Fruit fly (Drosophila melanogaster) whole organism, prepupa: ENCODE measurements around the gene Cralbp.

Experiments used
- CG10631 ChIP-seq: fragments of 200-800 bp; sonication (Bioruptor generic); optimal IDR thresholded peaks from 2 replicates; lab custom pipeline; 2016; ENCODE audit warnings: missing biosample characterization, missing genetic modification characterization
- CG11294 ChIP-seq: fragments of 200-800 bp; sonication (Bioruptor generic); IDR thresholded peaks from 2 replicates; pipeline ENCODE4 v1.3.6; 2022; ENCODE audit warnings: missing biosample characterization, missing genetic modification characterization
- CG11762 ChIP-seq: fragments of 200-800 bp; sonication (Bioruptor generic); optimal IDR thresholded peaks from 3 replicates; lab custom pipeline; 2016; ENCODE audit warnings: missing biosample characterization, missing genetic modification characterization; ENCODE audit not compliant: insufficient read depth
- CG11902 ChIP-seq: fragments of 200-800 bp; sonication (Bioruptor generic); optimal IDR thresholded peaks from 3 replicates; lab custom pipeline; 2016; ENCODE audit warnings: missing biosample characterization, missing genetic modification characterization
- CG15336 ChIP-seq: fragments of 200-800 bp; sonication (Bioruptor generic); IDR thresholded peaks from 2 replicates; pipeline ENCODE4 v1.3.6; 2022; ENCODE audit warnings: missing biosample characterization, missing genetic modification characterization
- CG16779 ChIP-seq: fragments of 200-800 bp; sonication (Bioruptor generic); optimal IDR thresholded peaks from 3 replicates; lab custom pipeline; 2017; ENCODE audit warnings: missing biosample characterization, mild to moderate bottlenecking, missing genetic modification characterization
- CG3032 ChIP-seq: fragments of 200-800 bp; optimal IDR thresholded peaks from 2 replicates; lab custom pipeline; 2019; ENCODE audit warnings: missing biosample characterization, mild to moderate bottlenecking, missing genetic modification characterization, moderate library complexity
- CG31627 ChIP-seq: fragments of 200-800 bp; sonication (Bioruptor generic); optimal IDR thresholded peaks from 3 replicates; lab custom pipeline; 2016; ENCODE audit warnings: missing biosample characterization, missing genetic modification characterization
- CG32006 ChIP-seq: fragments of 200-800 bp; sonication (Bioruptor generic); optimal IDR thresholded peaks from 3 replicates; lab custom pipeline; 2017; ENCODE audit warnings: missing biosample characterization, mild to moderate bottlenecking, missing genetic modification characterization
- CG34406 ChIP-seq: fragments of 200-800 bp; sonication (Bioruptor generic); optimal IDR thresholded peaks from 3 replicates; lab custom pipeline; 2016; ENCODE audit warnings: missing biosample characterization, missing genetic modification characterization
- CG4318 ChIP-seq: fragments of 200-800 bp; sonication (Bioruptor generic); optimal IDR thresholded peaks from 3 replicates; lab custom pipeline; 2017; ENCODE audit warnings: missing biosample characterization, mild to moderate bottlenecking, missing genetic modification characterization
- CG6163 ChIP-seq: fragments of 200-800 bp; sonication (Bioruptor generic); IDR thresholded peaks from 3 replicates; pipeline ENCODE4 v1.3.6; 2022; ENCODE audit warnings: missing biosample characterization, missing genetic modification characterization
- CG6808 ChIP-seq: fragments of 200-800 bp; sonication (Bioruptor generic); optimal IDR thresholded peaks from 3 replicates; lab custom pipeline; 2017; ENCODE audit warnings: missing biosample characterization, missing genetic modification characterization, mild to moderate bottlenecking, moderate library complexity, missing genetic modification reagents
- CG6854 ChIP-seq: fragments of 200-800 bp; sonication (Bioruptor generic); optimal IDR thresholded peaks from 2 replicates; lab custom pipeline; 2017; ENCODE audit warnings: missing biosample characterization, mild to moderate bottlenecking, missing genetic modification characterization
- CG7368 ChIP-seq: fragments of 200-800 bp; sonication (Bioruptor generic); optimal IDR thresholded peaks from 3 replicates; lab custom pipeline; 2016; ENCODE audit warnings: missing biosample characterization, missing genetic modification characterization
- CG8319 ChIP-seq: fragments of 200-800 bp; sonication (Bioruptor generic); optimal IDR thresholded peaks from 3 replicates; lab custom pipeline; 2016; ENCODE audit warnings: missing biosample characterization, missing genetic modification characterization
- CG8632 ChIP-seq: fragments of 200-800 bp; sonication (Bioruptor generic); optimal IDR thresholded peaks from 3 replicates; lab custom pipeline; 2016; ENCODE audit warnings: missing biosample characterization, missing genetic modification characterization
- CG9139 ChIP-seq: fragments of 200-800 bp; sonication (Bioruptor generic); optimal IDR thresholded peaks from 3 replicates; lab custom pipeline; 2017; ENCODE audit warnings: missing biosample characterization, mild to moderate bottlenecking, missing genetic modification characterization
- Eip93F ChIP-seq: fragments of 200-800 bp; sonication (Bioruptor generic); optimal IDR thresholded peaks from 2 replicates; lab custom pipeline; 2016; ENCODE audit warnings: missing biosample characterization, mild to moderate bottlenecking, missing genetic modification characterization
- Ets21C ChIP-seq: fragments of 200-800 bp; sonication (Bioruptor generic); optimal IDR thresholded peaks from 3 replicates; lab custom pipeline; 2016; ENCODE audit warnings: missing biosample characterization, missing genetic modification characterization
- Ets96B ChIP-seq: fragments of 200-800 bp; optimal IDR thresholded peaks from 2 replicates; lab custom pipeline; 2019; ENCODE audit warnings: missing biosample characterization, mild to moderate bottlenecking, missing genetic modification characterization, moderate library complexity
- Gug ChIP-seq: fragments of 200-800 bp; sonication (Bioruptor generic); IDR thresholded peaks from 2 replicates; pipeline ENCODE4 v1.3.6; 2022; ENCODE audit warnings: missing biosample characterization, missing genetic modification characterization
- Hr39 ChIP-seq: fragments of 200-800 bp; sonication (Bioruptor generic); optimal IDR thresholded peaks from 2 replicates; lab custom pipeline; 2016; ENCODE audit warnings: missing biosample characterization, missing genetic modification characterization
- Hr4 ChIP-seq: fragments of 200-800 bp; sonication (Bioruptor generic); optimal IDR thresholded peaks from 3 replicates; lab custom pipeline; 2016; ENCODE audit warnings: missing biosample characterization, missing genetic modification characterization
- Lpt ChIP-seq: fragments of 200-800 bp; sonication (Bioruptor generic); optimal IDR thresholded peaks from 3 replicates; lab custom pipeline; 2016; ENCODE audit warnings: missing biosample characterization, missing genetic modification characterization
- Met ChIP-seq: fragments of 200-800 bp; sonication (Bioruptor generic); optimal IDR thresholded peaks from 3 replicates; lab custom pipeline; 2016; ENCODE audit warnings: missing biosample characterization, missing genetic modification characterization
- Sox102F ChIP-seq: fragments of 200-800 bp; sonication (Bioruptor generic); optimal IDR thresholded peaks from 2 replicates; lab custom pipeline; 2016; ENCODE audit warnings: missing biosample characterization, mild to moderate bottlenecking, missing genetic modification characterization
- Sox14 ChIP-seq: fragments of 200-800 bp; sonication (Bioruptor generic); optimal IDR thresholded peaks from 3 replicates; lab custom pipeline; 2016; ENCODE audit warnings: missing biosample characterization, missing genetic modification characterization
- acj6 ChIP-seq: fragments of 200-800 bp; sonication (Bioruptor generic); optimal IDR thresholded peaks from 3 replicates; lab custom pipeline; 2016; ENCODE audit warnings: missing biosample characterization, missing genetic modification characterization
- cyc ChIP-seq: fragments of 200-800 bp; sonication (Bioruptor generic); optimal IDR thresholded peaks from 3 replicates; lab custom pipeline; 2016; ENCODE audit warnings: missing biosample characterization, missing genetic modification characterization
- dac ChIP-seq: fragments of 200-800 bp; sonication (Bioruptor generic); optimal IDR thresholded peaks from 2 replicates; lab custom pipeline; 2017; ENCODE audit warnings: missing biosample characterization, mild to moderate bottlenecking, missing genetic modification characterization
- dsx ChIP-seq: fragments of 200-800 bp; optimal IDR thresholded peaks from 3 replicates; lab custom pipeline; 2019; ENCODE audit warnings: missing biosample characterization, mild to moderate bottlenecking, missing genetic modification characterization, moderate library complexity; ENCODE audit not compliant: poor library complexity, severe bottlenecking
- eg ChIP-seq: fragments of 200-800 bp; sonication (Bioruptor generic); IDR thresholded peaks from 3 replicates; pipeline ENCODE4 v1.3.6; 2022; ENCODE audit warnings: missing biosample characterization, missing genetic modification characterization
- esn ChIP-seq: fragments of 200-800 bp; sonication (Bioruptor generic); optimal IDR thresholded peaks from 2 replicates; lab custom pipeline; 2016; ENCODE audit warnings: missing biosample characterization, mild to moderate bottlenecking, missing genetic modification characterization, moderate library complexity
- fd59A ChIP-seq: fragments of 200-800 bp; sonication (Bioruptor generic); optimal IDR thresholded peaks from 2 replicates; lab custom pipeline; 2017; ENCODE audit warnings: missing biosample characterization, mild to moderate bottlenecking, missing genetic modification characterization, missing genetic modification reagents
- fkh ChIP-seq: fragments of 200-800 bp; sonication (Bioruptor generic); optimal IDR thresholded peaks from 3 replicates; lab custom pipeline; 2017; ENCODE audit warnings: missing biosample characterization, mild to moderate bottlenecking, missing genetic modification characterization, moderate library complexity
- salr ChIP-seq, 2 experiments: fragments of 200-800 bp; sonication (Bioruptor generic); optimal IDR thresholded peaks; 3 replicates each; lab custom pipeline; 2016 to 2018; ENCODE audit warnings: missing biosample characterization in 2 of 2, missing genetic modification characterization in 2 of 2, mild to moderate bottlenecking in 1 of 2
- ss ChIP-seq, 2 experiments: fragments of 200-800 bp; sonication (Bioruptor generic); optimal IDR thresholded peaks; 2 replicates in 1 of 2; 3 replicates in 1 of 2; lab custom pipeline; 2017 to 2018; ENCODE audit warnings: mild to moderate bottlenecking in 2 of 2, missing biosample characterization in 2 of 2, missing genetic modification characterization in 2 of 2, moderate library complexity in 1 of 2
- svp ChIP-seq: fragments of 200-800 bp; sonication (Bioruptor generic); peaks from one replicate; lab custom pipeline; 2016; ENCODE audit warnings: missing biosample characterization, missing genetic modification characterization
- topi ChIP-seq: fragments of 200-800 bp; sonication (Bioruptor generic); optimal IDR thresholded peaks from 3 replicates; lab custom pipeline; 2016; ENCODE audit warnings: missing biosample characterization, missing genetic modification characterization
- vri ChIP-seq: fragments of 200-800 bp; sonication (Bioruptor generic); optimal IDR thresholded peaks from 3 replicates; lab custom pipeline; 2016; ENCODE audit warnings: missing biosample characterization, mild to moderate bottlenecking, missing genetic modification characterization

Cralbp gene

DNA sequence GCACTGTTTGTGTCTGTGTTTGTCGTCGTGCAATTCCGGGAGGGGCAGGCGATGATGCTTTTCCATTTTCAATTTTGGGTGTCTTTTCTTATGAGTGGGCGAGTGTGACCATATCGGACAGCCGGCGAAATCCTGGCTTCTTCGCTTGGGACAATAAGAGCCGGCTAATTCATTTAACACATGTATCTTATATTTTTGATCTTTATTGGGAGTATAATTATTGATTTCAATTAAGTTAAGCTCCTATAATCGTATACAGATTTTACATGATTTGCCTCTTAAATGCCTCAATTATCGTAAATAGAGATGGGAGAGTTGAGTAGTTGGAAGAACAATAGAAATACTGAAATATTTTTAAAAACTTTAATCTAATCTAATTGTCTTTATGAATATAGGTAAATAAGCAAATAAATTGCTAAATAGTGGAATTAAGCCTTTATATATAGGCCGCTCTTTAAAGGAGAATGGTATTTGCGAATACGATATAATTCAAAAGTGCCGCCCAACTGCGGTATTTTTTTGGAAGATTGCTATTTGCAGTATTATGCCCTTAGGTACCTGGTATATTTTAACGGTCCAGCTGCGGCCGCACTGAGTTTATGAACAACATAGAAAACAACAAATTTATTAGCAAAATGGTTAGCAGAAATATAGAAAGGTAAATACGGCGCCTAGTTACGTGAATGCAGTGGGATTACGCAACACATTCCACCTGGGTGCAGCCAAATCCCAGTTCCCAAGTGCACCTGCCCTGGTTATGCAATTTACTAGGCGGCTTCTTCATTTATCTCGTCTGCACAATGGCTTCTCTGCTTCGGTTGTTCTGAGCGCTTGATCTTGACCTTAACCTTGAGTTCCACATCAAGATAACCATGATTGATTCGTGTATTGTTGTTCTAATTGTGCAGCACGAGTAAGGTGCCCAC is 6.8 kb downstream of the Cralbp start, which contains the start of the genes Myt1, PGRP-LD and Pmi:
Gene Myt1, minus strand, starts transcription at position 116 of the 926 bp plus-strand sequence.
Gene PGRP-LD, plus strand, starts transcription at position 576 of the 926 bp plus-strand sequence.
Gene Pmi, plus strand, starts transcription at position 576 of the 926 bp plus-strand sequence.
- TF ChIP-seq Sox14 (GFP tag; lab: Kevin White, UChicago) = peak; percentile 75
- peak; percentile 86 for TF ChIP-seq svp
- peak; percentile 25 for TF ChIP-seq esn
- TF ChIP-seq ss (GFP tag; optimal IDR thresholded peaks at IDR 0.05; lab: Kevin White, UChicago) = no peak
- peak; percentile 53 for TF ChIP-seq vri

DNA sequence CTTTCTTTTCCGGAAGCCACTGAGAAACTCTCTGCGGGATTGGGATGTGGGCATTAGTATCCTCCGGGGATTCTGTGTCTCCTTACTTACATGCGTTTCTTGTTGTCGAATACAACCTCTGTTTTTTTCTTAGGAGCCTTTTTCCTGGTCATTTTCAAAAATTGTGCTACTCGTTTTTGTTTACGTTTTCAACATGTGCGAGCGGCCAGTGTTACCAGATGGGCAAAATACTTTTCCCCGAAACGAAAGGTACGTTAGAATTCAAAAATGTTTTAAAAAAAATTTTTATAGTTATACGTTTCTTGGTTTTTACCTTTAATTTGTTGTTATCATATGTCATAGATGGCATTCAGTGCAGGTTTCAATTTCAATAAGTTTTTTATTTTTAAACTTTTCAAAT is 9.4 kb downstream of the Cralbp start, which contains the start of gene vito:
Gene vito, minus strand, starts transcription at position 220 of the 400 bp plus-strand sequence.
- TF ChIP-seq acj6 (GFP tag; lab: Kevin White, UChicago) = no peak
- TF ChIP-seq Ets21C (GFP tag; lab: Kevin White, UChicago) = no peak
- TF ChIP-seq CG6854 = no peak
- TF ChIP-seq Gug = no peak
- TF ChIP-seq CG8632 (GFP tag; lab: Kevin White, UChicago) = no peak
- no peak for TF ChIP-seq dac (GFP tag; lab: Kevin White, UChicago)
- TF ChIP-seq CG34406 (GFP tag; lab: Kevin White, UChicago) = no peak
- no peak for TF ChIP-seq Hr4 (GFP tag; lab: Kevin White, UChicago)
- no peak for TF ChIP-seq Lpt (GFP tag; lab: Kevin White, UChicago)
- TF ChIP-seq CG15336 = no peak
- TF ChIP-seq Met = no peak
- no peak for TF ChIP-seq topi (GFP tag; lab: Kevin White, UChicago)
- no peak for TF ChIP-seq cyc (GFP tag; lab: Kevin White, UChicago)

DNA sequence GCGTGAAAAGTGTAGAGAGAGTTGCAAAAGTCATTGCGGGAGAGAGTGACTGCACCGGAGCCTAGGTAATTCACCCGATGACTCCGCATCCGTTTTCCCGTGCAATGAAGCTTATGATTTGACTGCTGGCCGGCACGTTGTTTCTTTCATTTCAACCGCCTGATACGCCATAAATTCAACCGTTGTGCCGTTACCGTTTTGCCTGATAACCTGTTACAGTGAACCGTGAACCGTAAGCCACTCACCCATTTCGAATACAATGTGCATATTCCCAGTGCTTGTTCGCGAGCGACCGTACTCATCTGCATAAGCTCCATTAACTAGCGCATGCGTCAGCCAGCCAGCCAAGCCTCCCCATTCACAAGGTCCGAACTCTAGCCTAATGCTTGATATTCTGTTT is 11.7 kb downstream of the Cralbp start:
- TF ChIP-seq CG3032 (tag; lab: Kevin White, UChicago) (no peak), svp (peak; percentile 98)

DNA sequence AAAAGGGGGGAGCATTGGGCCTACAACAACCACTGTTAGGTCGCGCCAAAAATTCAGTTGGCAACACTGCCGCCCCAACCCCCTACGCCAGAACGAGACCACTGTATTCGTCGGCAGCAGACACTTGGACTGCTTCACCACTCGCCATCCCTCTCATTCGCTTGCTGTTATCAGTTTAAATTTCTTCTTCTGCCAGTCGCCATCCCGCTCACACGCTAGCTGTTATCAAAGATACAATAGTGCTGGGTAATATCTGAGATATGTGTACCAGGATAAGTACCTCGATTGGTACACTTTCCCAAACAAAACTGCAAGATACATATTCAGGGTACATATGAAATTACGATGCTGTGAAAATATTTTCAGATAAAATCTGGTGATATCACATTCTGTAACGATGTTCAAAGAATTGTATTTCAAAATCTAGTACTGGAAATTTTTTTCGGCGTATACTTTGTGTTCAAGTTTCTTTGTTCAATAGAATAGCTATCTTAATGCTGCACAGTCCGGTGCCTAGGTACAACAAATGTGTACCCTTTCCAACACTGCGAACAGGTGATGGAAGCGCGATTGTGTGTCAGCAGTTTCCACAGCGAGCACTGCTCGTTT is 15.6 kb downstream of the Cralbp start:
- TF ChIP-seq CG8319 (GFP tag; lab: Kevin White, UChicago) (peak; percentile 86), CG11902 (GFP tag; lab: Kevin White, UChicago) (peak; percentile 68), CG7368 (no peak), vri (peak; percentile 72), CG32006 (GFP tag; lab: Kevin White, UChicago) (peak; percentile 90), Hr39 (GFP tag; lab: Kevin White, UChicago) (peak; percentile 85), cyc (GFP tag; lab: Kevin White, UChicago) (peak; percentile 86), CG6808 (GFP tag; lab: Kevin White, UChicago) (no peak), Ets96B (tag; lab: Kevin White, UChicago) (peak; percentile 82), CG11762 (GFP tag; lab: Kevin White, UChicago) (peak; percentile 80), fkh (peak; percentile 47), fd59A (GFP tag; lab: Kevin White, UChicago) (peak; percentile 81), Met (no peak), Sox102F (no peak), CG4318 (GFP tag; lab: Kevin White, UChicago) (no peak), eg (peak; percentile 73), CG10631 (GFP tag; lab: Kevin White, UChicago) (peak; percentile 86), CG31627 (GFP tag; lab: Kevin White, UChicago) (peak; percentile 88), dsx (GFP tag; lab: Kevin White, UChicago) (peak; percentile 78), Eip93F (GFP tag; lab: Kevin White, UChicago) (peak; percentile 55), dac (GFP tag; lab: Kevin White, UChicago) (no peak), CG6163 (GFP tag; lab: Robert Waterston, UW) (peak; percentile 60; the same call in 2 of the 3 replicates), Lpt (GFP tag; lab: Kevin White, UChicago) (peak; percentile 67), salr (GFP tag; optimal IDR thresholded peaks at IDR 0.05; lab: Kevin White, UChicago) (peak in 1 of 2 experiments; percentile 74), CG16779 (tag; lab: Kevin White, UChicago) (no peak), Ets21C (GFP tag; lab: Kevin White, UChicago) (no peak), CG11294 (GFP tag; lab: Robert Waterston, UW) (0 out of 2 replicates have a peak, but pooled peaks have one; percentile 21), CG9139 (GFP tag; lab: Kevin White, UChicago) (no peak), Gug (peak; percentile 29; the same call in 1 of the 2 replicates), CG8632 (GFP tag; lab: Kevin White, UChicago) (peak; percentile 86)
